Worm (Caenorhabditis elegans): ENCODE results near the gene F35H12.5.

Gene F35H12.5

DNA sequence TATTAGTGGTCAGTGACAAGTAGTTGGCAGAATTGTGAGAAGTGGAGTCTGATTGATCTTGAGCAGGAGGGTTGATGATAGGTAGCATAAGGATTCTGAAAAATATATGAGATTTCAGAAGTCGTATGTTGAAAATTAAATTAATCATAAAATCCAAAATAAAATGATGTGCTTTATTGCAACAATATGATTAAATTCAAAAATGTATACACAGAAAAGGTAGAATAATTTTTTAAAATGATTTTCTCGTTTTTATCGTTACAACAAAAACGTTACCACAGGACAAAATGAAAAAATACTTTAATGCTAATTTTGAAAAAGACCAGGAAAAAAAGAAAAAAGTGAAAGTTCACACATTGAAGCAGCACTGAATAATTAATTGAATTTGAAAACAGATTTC is 15.7 kb upstream of the F35H12.5 start, which contains the start of gene ZC13.10:
ZC13.10 (minus strand) TSS at position 101 of the 400 bp plus-strand sequence.
- TF ChIP-seq nfya-2 (GFP tag; IDR thresholded peaks at IDR 0.05) (no peak), rec-8 (tag; optimal IDR thresholded peaks at IDR 0.05) (no peak), atf-7 (tag; optimal IDR thresholded peaks at IDR 0.05) (no peak), sea-2 (GFP tag; IDR thresholded peaks at IDR 0.05) (no peak), ama-1 (optimal IDR thresholded peaks at IDR 0.05) (no peak), ama-1 (GFP tag; optimal IDR thresholded peaks at IDR 0.05) (no peak), nhr-80 (tag; optimal IDR thresholded peaks at IDR 0.05) (no peak), lin-35 (GFP tag; optimal IDR thresholded peaks at IDR 0.05) (no peak), Y67H2A.10 (GFP tag; conservative IDR thresholded peaks at IDR 0.05) (no peak), lin-26 (GFP tag; IDR thresholded peaks at IDR 0.05) (no peak), gei-17 (GFP tag; optimal IDR thresholded peaks at IDR 0.05) (no peak), ztf-28 (GFP tag; IDR thresholded peaks at IDR 0.05) (no peak), let-526 (GFP tag; IDR thresholded peaks at IDR 0.05) (no peak), snpc-4 (GFP tag; optimal IDR thresholded peaks at IDR 0.05) (no peak), snpc-4 (tag; optimal IDR thresholded peaks at IDR 0.05) (no peak), zim-3 (tag; optimal IDR thresholded peaks at IDR 0.05) (no peak), ceh-100 (GFP tag; IDR thresholded peaks at IDR 0.05) (no peak), cebp-2 (GFP tag; IDR thresholded peaks at IDR 0.05) (no peak), C17E4.6 (GFP tag; IDR thresholded peaks at IDR 0.05) (no peak)

DNA sequence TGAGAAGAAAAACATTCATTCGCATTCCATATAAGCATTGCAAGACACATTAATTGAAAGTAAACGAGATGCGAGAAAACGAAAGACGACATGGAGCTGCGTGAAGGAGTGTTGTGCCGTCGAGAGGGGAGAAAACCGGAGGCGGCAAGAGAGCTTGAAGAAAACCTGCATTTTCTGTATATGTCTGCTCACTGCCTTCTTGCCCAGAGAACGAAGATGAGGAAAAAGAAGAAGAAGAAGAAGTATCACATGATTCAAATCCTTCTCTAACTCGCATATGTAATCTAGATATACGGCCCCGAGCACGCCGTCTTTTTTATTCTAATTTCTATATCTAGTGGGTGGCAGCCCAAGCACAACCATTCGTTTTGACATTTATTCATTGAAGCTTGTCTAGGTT is 7.9 kb upstream of the F35H12.5 start:
- no peak for TF ChIP-seq mcd-1 (GFP tag; IDR thresholded peaks at IDR 0.05)

ce11 chrX:912564-912963 is 5.6 kb upstream of the F35H12.5 start:
- TF ChIP-seq ztf-22 (GFP tag; optimal IDR thresholded peaks at IDR 0.05) = no peak
- no peak for TF ChIP-seq madf-6 (GFP tag; IDR thresholded peaks at IDR 0.05)
- no peak for TF ChIP-seq let-526 (GFP tag; IDR thresholded peaks at IDR 0.05)
- TF ChIP-seq attf-3 (GFP tag; conservative IDR thresholded peaks at IDR 0.05) = no peak
- no peak for TF ChIP-seq nfya-1 (tag; optimal IDR thresholded peaks at IDR 0.05; ENCODE audit: borderline replicate concordance, insufficient read depth)
- no peak for TF ChIP-seq F57A8.1 (GFP tag; optimal IDR thresholded peaks at IDR 0.05)
- no peak for TF ChIP-seq egrh-3 (GFP tag; IDR thresholded peaks at IDR 0.05)
- no peak for TF ChIP-seq unc-62 (GFP tag; optimal IDR thresholded peaks at IDR 0.05)
- no peak for TF ChIP-seq madf-10 (tag; optimal IDR thresholded peaks at IDR 0.05)
- no peak for TF ChIP-seq F10E7.11 (tag; optimal IDR thresholded peaks at IDR 0.05)
- TF ChIP-seq hlh-12 (tag; optimal IDR thresholded peaks at IDR 0.05) = no peak
- TF ChIP-seq zfh-2 (GFP tag; conservative IDR thresholded peaks at IDR 0.05) = no peak
- no peak for TF ChIP-seq repo-1 (tag; optimal IDR thresholded peaks at IDR 0.05)
- no peak for TF ChIP-seq bed-1 (GFP tag; IDR thresholded peaks at IDR 0.05)
- no peak for TF ChIP-seq hsf-1 (GFP tag; IDR thresholded peaks at IDR 0.05)

DNA sequence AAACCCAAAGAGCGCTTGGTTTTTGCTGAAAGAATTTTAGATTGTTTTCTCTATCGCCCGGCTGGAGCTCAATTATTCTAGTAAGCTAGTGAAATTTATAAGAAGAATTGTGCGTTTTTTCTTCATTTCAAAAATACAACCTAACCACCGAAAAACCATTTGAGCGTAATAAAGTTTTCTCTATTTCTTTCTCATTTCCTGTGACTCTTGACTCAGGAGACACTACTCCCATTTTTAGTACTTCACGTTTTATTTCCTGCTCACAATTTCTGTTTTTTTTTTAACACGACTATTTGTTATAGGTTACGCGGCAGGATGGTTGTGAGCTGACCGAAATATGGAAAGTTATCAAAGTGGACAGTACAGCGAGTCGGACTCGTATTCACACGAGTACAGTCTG is 5.2 kb upstream of the F35H12.5 start, which contains the start of gene F35H12.6:
F35H12.6 (plus strand) TSS at position 301 of the 400 bp plus-strand sequence.
- no peak for TF ChIP-seq K12H6.12 (tag; optimal IDR thresholded peaks at IDR 0.05)
- no peak for TF ChIP-seq ekl-4 (GFP tag; IDR thresholded peaks at IDR 0.05)
- TF ChIP-seq B0035.1 (tag; optimal IDR thresholded peaks at IDR 0.05) = no peak
- TF ChIP-seq gei-17 (GFP tag; optimal IDR thresholded peaks at IDR 0.05) = no peak
- no peak for TF ChIP-seq pha-4 (tag; optimal IDR thresholded peaks at IDR 0.05)
- no peak for TF ChIP-seq zfh-2 (GFP tag; conservative IDR thresholded peaks at IDR 0.05)
- no peak for TF ChIP-seq B0261.1 (tag; optimal IDR thresholded peaks at IDR 0.05)
- no peak for TF ChIP-seq hmg-1.2 (GFP tag; IDR thresholded peaks at IDR 0.05)
- TF ChIP-seq Y56A3A.18 (GFP tag; IDR thresholded peaks at IDR 0.05) = no peak
- no peak for TF ChIP-seq lin-54 (GFP tag; optimal IDR thresholded peaks at IDR 0.05)
- TF ChIP-seq bed-1 (GFP tag; IDR thresholded peaks at IDR 0.05) = no peak
- no peak for TF ChIP-seq egl-18 (GFP tag; IDR thresholded peaks at IDR 0.05)
- TF ChIP-seq B0336.3 (GFP tag; IDR thresholded peaks at IDR 0.05) = no peak
- TF ChIP-seq rpc-1 (optimal IDR thresholded peaks at IDR 0.05) = no peak
- no peak for TF ChIP-seq rpc-1 (tag; optimal IDR thresholded peaks at IDR 0.05)
- TF ChIP-seq unc-62 (GFP tag; optimal IDR thresholded peaks at IDR 0.05) = no peak
- TF ChIP-seq lin-40 (tag; optimal IDR thresholded peaks at IDR 0.05) = no peak
- no peak for TF ChIP-seq nhr-179 (tag; optimal IDR thresholded peaks at IDR 0.05)
